Fruit fly (Drosophila melanogaster): ENCODE measurements around the gene CG43102.

CG43102 gene

dm6 chr3R:17818803-17819202 is 24.5 kb upstream of the CG43102 start (continued):
- no peak for TF ChIP-seq CG11762 (GFP tag; optimal IDR thresholded peaks at IDR 0.05; ENCODE audit: insufficient read depth)
- TF ChIP-seq Hr39 (GFP tag; optimal IDR thresholded peaks at IDR 0.05): peak; percentile 51
- TF ChIP-seq CG8119 (GFP tag; IDR thresholded peaks at IDR 0.05): no peak
- TF ChIP-seq fd59A (GFP tag; optimal IDR thresholded peaks at IDR 0.05): no peak
- no peak for TF ChIP-seq CG1621 (tag; optimal IDR thresholded peaks at IDR 0.05)
- TF ChIP-seq spab (GFP tag; optimal IDR thresholded peaks at IDR 0.05): no peak
- TF ChIP-seq CG34406 (GFP tag; optimal IDR thresholded peaks at IDR 0.05): no peak
- TF ChIP-seq Sox14 (GFP tag; optimal IDR thresholded peaks at IDR 0.05): no peak
- no peak for TF ChIP-seq Blimp-1 (GFP tag; optimal IDR thresholded peaks at IDR 0.05)
- no peak for TF ChIP-seq achi (GFP tag; optimal IDR thresholded peaks at IDR 0.05)
- no peak for TF ChIP-seq Ets96B (tag; optimal IDR thresholded peaks at IDR 0.05)
- TF ChIP-seq CG3919 (GFP tag; optimal IDR thresholded peaks at IDR 0.05): no peak
- no peak for TF ChIP-seq OdsH (GFP tag; optimal IDR thresholded peaks at IDR 0.05)
- TF ChIP-seq eg (GFP tag; IDR thresholded peaks at IDR 0.05): no peak
- TF ChIP-seq acj6 (GFP tag; optimal IDR thresholded peaks at IDR 0.05): no peak
- TF ChIP-seq Hr4 (GFP tag; optimal IDR thresholded peaks at IDR 0.05): no peak
- no peak for TF ChIP-seq CG32006 (GFP tag; optimal IDR thresholded peaks at IDR 0.05)
- peak; percentile 14 for TF ChIP-seq Ets21C (GFP tag; optimal IDR thresholded peaks at IDR 0.05)
- TF ChIP-seq Gug (GFP tag; IDR thresholded peaks at IDR 0.05): no peak
- peak; percentile 10 for TF ChIP-seq Smox (GFP tag; optimal IDR thresholded peaks at IDR 0.05)
- no peak for TF ChIP-seq CG6808 (GFP tag; optimal IDR thresholded peaks at IDR 0.05)
- TF ChIP-seq CG11902 (GFP tag; optimal IDR thresholded peaks at IDR 0.05): no peak
- no peak for TF ChIP-seq CG3032 (tag; optimal IDR thresholded peaks at IDR 0.05)
- TF ChIP-seq Met (GFP tag; optimal IDR thresholded peaks at IDR 0.05): peak; percentile 42
- no peak for TF ChIP-seq CG10669 (GFP tag; optimal IDR thresholded peaks at IDR 0.05)
- no peak for TF ChIP-seq CG15336 (GFP tag; IDR thresholded peaks at IDR 0.05)
- TF ChIP-seq CG9139 (GFP tag; optimal IDR thresholded peaks at IDR 0.05): no peak
- TF ChIP-seq CG16779 (tag; optimal IDR thresholded peaks at IDR 0.05): no peak
- TF ChIP-seq fd85E (GFP tag; optimal IDR thresholded peaks at IDR 0.05): no peak
- no peak for TF ChIP-seq ss (GFP tag; optimal IDR thresholded peaks at IDR 0.05)
- no peak for TF ChIP-seq topi (GFP tag; optimal IDR thresholded peaks at IDR 0.05)
- no peak for TF ChIP-seq CG6792 (GFP tag; optimal IDR thresholded peaks at IDR 0.05)
- TF ChIP-seq salr (GFP tag; optimal IDR thresholded peaks at IDR 0.05): no peak
- TF ChIP-seq dsx (GFP tag; optimal IDR thresholded peaks at IDR 0.05; ENCODE audit: poor library complexity, severe bottlenecking): no peak
- TF ChIP-seq cyc (GFP tag; optimal IDR thresholded peaks at IDR 0.05): no peak
- TF ChIP-seq CG6163 (GFP tag; IDR thresholded peaks at IDR 0.05): no peak

- no peak for TF ChIP-seq fkh (GFP tag; optimal IDR thresholded peaks at IDR 0.05)
- no peak for TF ChIP-seq Sox14 (GFP tag; optimal IDR thresholded peaks at IDR 0.05)
- TF ChIP-seq fd85E (GFP tag; optimal IDR thresholded peaks at IDR 0.05): no peak
- TF ChIP-seq CG10631 (GFP tag; optimal IDR thresholded peaks at IDR 0.05): peak; percentile 15
- TF ChIP-seq Eip78C (GFP tag): peak; percentile 33
- peak; percentile 3 for TF ChIP-seq CG3919 (GFP tag; optimal IDR thresholded peaks at IDR 0.05)
- TF ChIP-seq Lpt (GFP tag; optimal IDR thresholded peaks at IDR 0.05): peak; percentile 4
- TF ChIP-seq CG32006 (GFP tag; optimal IDR thresholded peaks at IDR 0.05): peak; percentile 46
- TF ChIP-seq CG7368 (GFP tag; optimal IDR thresholded peaks at IDR 0.05): no peak
- TF ChIP-seq salr (GFP tag; optimal IDR thresholded peaks at IDR 0.05): peak in 1 of 2 experiments; percentile 2
- no peak for TF ChIP-seq Eip93F (GFP tag; optimal IDR thresholded peaks at IDR 0.05)
- no peak for TF ChIP-seq CG8632 (GFP tag; optimal IDR thresholded peaks at IDR 0.05)
- TF ChIP-seq eg (GFP tag; IDR thresholded peaks at IDR 0.05): 0 out of 3 replicates have a peak, but pooled peaks have one; percentile 43
- no peak for TF ChIP-seq CG1621 (tag; optimal IDR thresholded peaks at IDR 0.05)
- TF ChIP-seq CG6276 (GFP tag; optimal IDR thresholded peaks at IDR 0.05): no peak
- peak; percentile 21 for TF ChIP-seq Hr4 (GFP tag; optimal IDR thresholded peaks at IDR 0.05)
- no peak for TF ChIP-seq CG11762 (GFP tag; optimal IDR thresholded peaks at IDR 0.05; ENCODE audit: insufficient read depth)
These were observed 20.1 kb upstream of the CG43102 start for dm6 chr3R:17814191-17814923.

Data from whole organism, prepupa.